Worm (Caenorhabditis elegans): ENCODE results near the gene mcm-7.

mcm-7 gene

DNA sequence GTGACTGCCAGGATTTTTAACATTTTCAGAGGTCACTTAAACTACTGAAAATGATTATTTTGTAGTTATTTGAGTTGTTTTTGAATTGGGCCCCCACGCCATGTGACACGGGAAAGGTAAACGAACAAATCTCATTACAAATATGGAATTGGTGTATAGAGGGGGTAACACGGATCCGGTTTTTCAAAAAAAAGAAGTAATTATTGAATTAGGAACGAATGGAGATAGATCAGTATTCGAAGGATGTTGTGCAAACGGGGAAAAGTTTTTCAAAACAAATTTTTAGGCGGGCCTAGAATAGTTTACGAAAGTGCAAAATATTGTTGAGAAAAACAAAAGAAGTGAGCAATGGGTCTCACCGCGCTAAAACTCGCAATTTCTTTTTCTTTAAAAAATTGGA, 19.5 kb downstream of the mcm-7 start, which contains the start of gene F32D1.11 (continued):
- no peak for TF ChIP-seq hif-1 (tag; optimal IDR thresholded peaks at IDR 0.05)

DNA sequence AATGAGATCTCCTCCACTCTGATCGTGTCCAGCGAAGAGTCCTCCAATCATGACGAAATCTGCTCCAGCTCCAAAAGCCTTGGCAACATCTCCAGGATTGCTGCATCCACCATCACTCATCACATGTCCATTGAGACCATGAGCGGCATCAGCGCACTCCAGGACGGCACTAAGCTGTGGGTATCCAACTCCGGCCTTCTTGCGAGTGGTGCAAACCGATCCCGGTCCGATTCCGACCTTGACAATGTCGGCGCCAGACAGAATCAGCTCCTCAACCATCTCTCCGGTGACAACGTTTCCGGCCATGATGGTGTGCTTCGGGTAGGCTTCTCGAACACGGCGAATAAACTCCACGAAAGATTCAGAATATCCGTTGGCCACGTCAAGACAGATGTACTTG, 23.5 kb downstream of the mcm-7 start:
- TF ChIP-seq ceh-28 (tag; optimal IDR thresholded peaks at IDR 0.05) (no peak), set-16 (GFP tag; IDR thresholded peaks at IDR 0.05) (peak; percentile 55; the same call in 1 of the 2 replicates)

- TF ChIP-seq dpl-1 (GFP tag; optimal IDR thresholded peaks at IDR 0.05) (peak; percentile 67), F26F4.8 (GFP tag; conservative IDR thresholded peaks at IDR 0.05) (no peak), lsy-2 (tag; optimal IDR thresholded peaks at IDR 0.05) (peak in 1 of 2 experiments; percentile 73), T20F7.1 (GFP tag; optimal IDR thresholded peaks at IDR 0.05) (peak; percentile 99), pha-4 (GFP tag; IDR thresholded peaks at IDR 0.05) (0 out of 2 replicates have a peak, but pooled peaks have one; percentile 26), pha-4 (tag; optimal IDR thresholded peaks at IDR 0.05) (no peak), ama-1 (optimal IDR thresholded peaks at IDR 0.05) (no peak), mes-2 (tag; optimal IDR thresholded peaks at IDR 0.05; ENCODE audit: poor library complexity, severe bottlenecking) (peak; percentile 60), fos-1 (tag; optimal IDR thresholded peaks at IDR 0.05) (no peak), hmg-1.1 (GFP tag; IDR thresholded peaks at IDR 0.05) (peak; percentile 53), nhr-11 (tag; optimal IDR thresholded peaks at IDR 0.05) (no peak), hlh-30 (tag; optimal IDR thresholded peaks at IDR 0.05; ENCODE audit: insufficient read depth) (peak; percentile 42), hif-1 (tag; optimal IDR thresholded peaks at IDR 0.05) (peak in 1 of 2 experiments; percentile 21), unc-39 (tag; optimal IDR thresholded peaks at IDR 0.05) (no peak), dve-1 (tag; optimal IDR thresholded peaks at IDR 0.05; ENCODE audit: insufficient read depth) (peak; percentile 51), Y5F2A.4 (GFP tag; optimal IDR thresholded peaks at IDR 0.05) (no peak), mdl-1 (tag; optimal IDR thresholded peaks at IDR 0.05) (peak in 1 of 2 experiments; percentile 8), hlh-11 (tag; optimal IDR thresholded peaks at IDR 0.05) (peak; percentile 23), nhr-28 (tag; optimal IDR thresholded peaks at IDR 0.05) (no peak), lin-38 (GFP tag; IDR thresholded peaks at IDR 0.05) (peak; percentile 31; the same call in 1 of the 2 replicates), pqm-1 (tag; optimal IDR thresholded peaks at IDR 0.05) (peak; percentile 67), nhr-25 (tag; optimal IDR thresholded peaks at IDR 0.05; ENCODE audit: borderline replicate concordance, insufficient read depth) (peak; percentile 5), Y48G9A.11 (GFP tag; IDR thresholded peaks at IDR 0.05) (peak; percentile 80)
Observed at ce11 chrV:4371309-4371933, 24.5 kb downstream of the mcm-7 start, which contains the start of the genes gmpr-1 and fipp-1. Gene gmpr-1, minus strand, starts transcription at chrV:4371383. Gene fipp-1, plus strand, starts transcription at chrV:4371807.

ce11 chrV:4372986-4373385, 26.0 kb downstream of the mcm-7 start:
- TF ChIP-seq skn-1 (tag; optimal IDR thresholded peaks at IDR 0.05): no peak
- TF ChIP-seq set-16 (GFP tag; IDR thresholded peaks at IDR 0.05): peak; percentile 88
- no peak for TF ChIP-seq nhr-25 (tag; optimal IDR thresholded peaks at IDR 0.05; ENCODE audit: borderline replicate concordance, insufficient read depth)

ce11 chrV:4373656-4374055, 26.7 kb downstream of the mcm-7 start:
- no peak for TF ChIP-seq daf-8 (GFP tag; IDR thresholded peaks at IDR 0.05)
- no peak for TF ChIP-seq lin-29 (GFP tag; IDR thresholded peaks at IDR 0.05)
- TF ChIP-seq F37D6.2 (tag; optimal IDR thresholded peaks at IDR 0.05): no peak
- TF ChIP-seq nhr-28 (tag; optimal IDR thresholded peaks at IDR 0.05): no peak
- no peak for TF ChIP-seq hlh-30 (tag; optimal IDR thresholded peaks at IDR 0.05; ENCODE audit: insufficient read depth)
- peak; percentile 42 for TF ChIP-seq lin-38 (GFP tag; IDR thresholded peaks at IDR 0.05)

ce11 chrV:4374625-4375024, 27.7 kb downstream of the mcm-7 start, which contains the start of gene neg-1:
Gene neg-1, minus strand, starts transcription at chrV:4374874.
- TF ChIP-seq dmd-8 (GFP tag; IDR thresholded peaks at IDR 0.05) (no peak), unc-62 (GFP tag; optimal IDR thresholded peaks at IDR 0.05 in 1 of 2) (peak in 1 of 2 experiments; percentile 44), unc-62 (tag; optimal IDR thresholded peaks at IDR 0.05) (no peak)
